Worm (Caenorhabditis elegans) whole organism, L4 larva: ENCODE measurements around the gene bath-44.
A peak's percentile ranks its signal among the peaks of the same experiment; 100 is the strongest.

Experiments
- D1046.2 ChIP-seq: fragments of 200-800 bp; sonication (Bioruptor generic); IDR thresholded peaks from 2 replicates; pipeline ENCODE4 v1.3.6; 2022; ENCODE audit warnings: missing genetic modification characterization, missing compliant biosample characterization
- F10B5.3 ChIP-seq: sonication (generic microtip); optimal IDR thresholded peaks from 2 replicates; lab custom pipeline; 2016; ENCODE audit warnings: mild to moderate bottlenecking, missing genetic modification characterization, missing compliant biosample characterization
- F44E2.7 ChIP-seq: fragments of 200-800 bp; sonication (Bioruptor generic); IDR thresholded peaks from 2 replicates; pipeline ENCODE4 v2.1.2; 2022; ENCODE audit warnings: missing genetic modification characterization, missing compliant biosample characterization
- Y75B8A.6 ChIP-seq: fragments of 200-800 bp; sonication (Bioruptor generic); IDR thresholded peaks from 2 replicates; pipeline ENCODE4 v1.3.6; 2022; ENCODE audit warnings: missing genetic modification reagents, missing genetic modification characterization, missing compliant biosample characterization
- ZK546.5 ChIP-seq, 2 experiments: sonication (generic microtip); optimal IDR thresholded peaks; 2 replicates each; lab custom pipeline; 2017; ENCODE audit warnings: missing biosample characterization in 2 of 2, missing genetic modification characterization in 2 of 2
- aha-1 ChIP-seq: fragments of 150-350 bp; peaks from one replicate; lab custom pipeline; 2014; ENCODE audit warnings: missing biosample characterization, missing genetic modification characterization
- ces-1 ChIP-seq: fragments of 150-350 bp; sonication (generic microtip); optimal IDR thresholded peaks from 4 replicates; lab custom pipeline; 2014; ENCODE audit warnings: missing biosample characterization, missing genetic modification reagents, missing genetic modification characterization
- daf-12 ChIP-seq: fragments of 150-350 bp; optimal IDR thresholded peaks from 2 replicates; lab custom pipeline; 2014; ENCODE audit warnings: missing biosample characterization, missing genetic modification reagents, missing genetic modification characterization
- daf-16 ChIP-seq, 3 experiments: sonication (generic microtip); optimal IDR thresholded peaks; 2 replicates each; lab custom pipeline; 2016 to 2017; ENCODE audit warnings: missing genetic modification characterization in 3 of 3, missing genetic modification reagents in 3 of 3, mild to moderate bottlenecking in 2 of 3, missing compliant biosample characterization in 2 of 3, missing biosample characterization in 1 of 3, moderate library complexity in 1 of 3
- dpl-1 ChIP-seq: fragments of 150-350 bp; optimal IDR thresholded peaks from 2 replicates; lab custom pipeline; 2014; ENCODE audit warnings: missing biosample characterization, missing genetic modification reagents, missing genetic modification characterization
- egl-27 ChIP-seq: sonication (generic microtip); optimal IDR thresholded peaks from 3 replicates; lab custom pipeline; 2017; ENCODE audit warnings: missing biosample characterization, missing genetic modification reagents, missing genetic modification characterization
- hlh-11 ChIP-seq: fragments of 200-800 bp; sonication (Bioruptor generic); optimal IDR thresholded peaks from 2 replicates; lab custom pipeline; 2018; ENCODE audit warnings: mild to moderate bottlenecking, missing genetic modification characterization, missing compliant biosample characterization
- hmg-1.1 ChIP-seq: fragments of 200-800 bp; sonication (Bioruptor generic); IDR thresholded peaks from 2 replicates; pipeline ENCODE4 v1.3.6; 2022; ENCODE audit warnings: missing genetic modification reagents, missing genetic modification characterization, missing compliant biosample characterization
- jun-1 ChIP-seq: fragments of 150-350 bp; optimal IDR thresholded peaks from 2 replicates; lab custom pipeline; 2014; ENCODE audit warnings: missing biosample characterization, missing genetic modification reagents, missing genetic modification characterization
- lin-29 ChIP-seq: fragments of 200-800 bp; sonication (Bioruptor generic); IDR thresholded peaks from 2 replicates; pipeline ENCODE4 v1.3.6; 2022; ENCODE audit warnings: missing genetic modification reagents, missing genetic modification characterization, missing compliant biosample characterization
- lin-39 ChIP-seq: fragments of 150-350 bp; optimal IDR thresholded peaks from 2 replicates; lab custom pipeline; 2014; ENCODE audit warnings: missing biosample characterization, missing genetic modification reagents, missing genetic modification characterization
- lsy-2 ChIP-seq, 2 experiments: fragments of 150-350 bp in 1 of 2; sonication (generic microtip) in 1 of 2; optimal IDR thresholded peaks; 2 replicates each; lab custom pipeline; 2014 to 2017; ENCODE audit warnings: missing biosample characterization in 2 of 2, missing genetic modification characterization in 2 of 2
- mdl-1 ChIP-seq, 2 experiments: fragments of 150-350 bp in 1 of 2; sonication (generic microtip) in 1 of 2; optimal IDR thresholded peaks; 2 replicates each; lab custom pipeline; 2014 to 2017; ENCODE audit warnings: missing biosample characterization in 2 of 2, missing genetic modification characterization in 2 of 2
- mdt-29 ChIP-seq: fragments of 200-800 bp; sonication (Bioruptor generic); IDR thresholded peaks from 2 replicates; pipeline ENCODE4 v1.3.6; 2022; ENCODE audit warnings: missing genetic modification reagents, missing genetic modification characterization, missing compliant biosample characterization
- mep-1 ChIP-seq: fragments of 150-350 bp; sonication (generic microtip); optimal IDR thresholded peaks from 3 replicates; lab custom pipeline; 2014; ENCODE audit warnings: missing biosample characterization, missing genetic modification characterization
- nhr-10 ChIP-seq: fragments of 150-350 bp; optimal IDR thresholded peaks from 2 replicates; lab custom pipeline; 2014; ENCODE audit warnings: missing biosample characterization, missing genetic modification characterization
- nhr-25 ChIP-seq: sonication (generic microtip); optimal IDR thresholded peaks from 2 replicates; lab custom pipeline; 2017; ENCODE audit warnings: missing genetic modification characterization, mild to moderate bottlenecking, missing compliant biosample characterization, antibody characterized with exemption, moderate library complexity, borderline replicate concordance; ENCODE audit not compliant: insufficient read depth
- nhr-28 ChIP-seq: fragments of 150-350 bp; optimal IDR thresholded peaks from 2 replicates; lab custom pipeline; 2014; ENCODE audit warnings: missing biosample characterization, missing genetic modification characterization
- nhr-41 ChIP-seq: fragments of 200-800 bp; sonication (Bioruptor generic); IDR thresholded peaks from 2 replicates; pipeline ENCODE4 v1.3.6; 2022; ENCODE audit warnings: missing genetic modification reagents, missing genetic modification characterization, missing compliant biosample characterization
- nhr-48 ChIP-seq: sonication (generic microtip); optimal IDR thresholded peaks from 2 replicates; lab custom pipeline; 2016; ENCODE audit warnings: mild to moderate bottlenecking, missing genetic modification characterization, missing compliant biosample characterization
- nhr-76 ChIP-seq: fragments of 150-350 bp; optimal IDR thresholded peaks from 2 replicates; lab custom pipeline; 2014; ENCODE audit warnings: missing biosample characterization, missing genetic modification characterization
- snpc-4 ChIP-seq: fragments of 150-350 bp; optimal IDR thresholded peaks from 2 replicates; lab custom pipeline; 2014; ENCODE audit warnings: missing biosample characterization, missing genetic modification characterization
- tra-1 ChIP-seq: fragments of 200-800 bp; sonication (Bioruptor generic); IDR thresholded peaks from 2 replicates; pipeline ENCODE4 v1.3.6; 2022; ENCODE audit warnings: missing genetic modification reagents, missing genetic modification characterization, missing compliant biosample characterization
- unc-62 ChIP-seq, 3 experiments: fragments of 150-350 bp in 1 of 3; sonication (generic microtip); optimal IDR thresholded peaks in 2 of 3; peaks in 1 of 3; 1 replicate in 1 of 3; 2 replicates in 2 of 3; lab custom pipeline; 2014 to 2017; ENCODE audit warnings: missing biosample characterization in 3 of 3, missing genetic modification characterization in 3 of 3, missing genetic modification reagents in 3 of 3, missing genotype in 1 of 3

The bath-44 gene

ce11 chrII:7411930-7412329, 17.2 kb downstream of the bath-44 start, which contains the start of gene K02A2.5:
K02A2.5 (minus strand) TSS chrII:7412030.
- TF ChIP-seq lin-29 (GFP tag; lab: Robert Waterston, UW) (no peak), tra-1 (GFP tag; lab: Robert Waterston, UW) (no peak), nhr-48 (tag; lab: Kevin White, UChicago) (no peak), nhr-41 (GFP tag; lab: Robert Waterston, UW) (no peak), aha-1 (tag; lab: Kevin White, UChicago) (no peak), dpl-1 (GFP tag; lab: Kevin White, UChicago) (no peak), nhr-76 (tag; lab: Kevin White, UChicago) (no peak), D1046.2 (GFP tag; lab: Robert Waterston, UW) (no peak), lin-39 (tag; lab: Kevin White, UChicago) (no peak), ces-1 (GFP tag; lab: Kevin White, UChicago) (no peak), daf-12 (tag; lab: Kevin White, UChicago) (no peak), nhr-10 (no peak), ZK546.5 (tag; optimal IDR thresholded peaks at IDR 0.05; lab: Kevin White, UChicago) (no peak), jun-1 (tag; lab: Kevin White, UChicago) (no peak), F44E2.7 (GFP tag; lab: Robert Waterston, UW) (no peak), mdt-29 (GFP tag; lab: Robert Waterston, UW) (no peak), snpc-4 (tag; lab: Kevin White, UChicago) (no peak), F10B5.3 (no peak)

DNA sequence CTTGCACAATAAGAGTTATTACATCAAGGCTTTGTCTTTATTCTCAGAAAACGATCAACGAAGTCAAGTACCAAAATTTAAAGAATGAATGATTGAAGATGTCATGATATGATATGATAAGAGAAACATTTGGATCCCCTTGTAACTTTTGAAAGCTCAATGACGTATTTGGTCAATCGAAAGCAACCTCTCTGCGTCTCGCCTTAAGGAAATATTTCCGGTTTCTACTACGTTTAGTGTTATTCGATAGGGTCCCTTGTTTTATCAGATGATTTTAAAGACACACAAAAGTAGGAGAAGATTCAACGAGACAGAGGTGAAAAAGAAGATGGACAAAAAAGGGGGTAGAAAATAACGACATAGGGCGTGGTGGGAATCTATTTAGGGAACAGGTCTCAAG, 18.5 kb downstream of the bath-44 start:
- TF ChIP-seq dpl-1 (GFP tag; lab: Kevin White, UChicago): no peak
- no peak for TF ChIP-seq egl-27 (tag; lab: Kevin White, UChicago)
- TF ChIP-seq mdl-1 (tag; optimal IDR thresholded peaks at IDR 0.05; lab: Kevin White, UChicago): peak in 1 of 2 experiments; percentile 61
- peak; percentile 35 for TF ChIP-seq nhr-28 (tag; lab: Kevin White, UChicago)
- TF ChIP-seq nhr-48 (tag; lab: Kevin White, UChicago): peak; percentile 22
- TF ChIP-seq nhr-25 (tag; lab: Kevin White, UChicago): peak; percentile 37
- TF ChIP-seq hlh-11: peak; percentile 29
- TF ChIP-seq, all 104 proteins: peak for 5

DNA sequence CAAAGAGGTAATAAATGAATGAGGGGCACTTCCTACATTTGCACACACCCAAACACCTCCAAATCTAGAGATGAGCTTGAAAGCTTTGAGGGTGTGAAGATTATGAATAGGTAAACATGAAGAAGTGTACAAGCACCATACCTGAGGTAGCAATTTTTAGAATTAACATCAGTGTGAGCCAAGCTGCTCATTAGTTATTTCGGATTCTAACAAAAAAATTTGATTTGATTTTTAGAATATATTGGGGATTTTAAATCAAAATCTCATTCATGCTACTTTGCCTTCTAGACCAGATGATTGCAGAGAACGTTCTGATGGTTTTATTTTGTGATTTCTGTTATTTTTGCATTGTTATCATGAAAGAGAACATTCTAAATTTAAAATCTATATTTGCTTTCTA, 19.0 kb downstream of the bath-44 start:
- TF ChIP-seq snpc-4 (tag; lab: Kevin White, UChicago): no peak
- TF ChIP-seq unc-62 (GFP tag; optimal IDR thresholded peaks at IDR 0.05 in 1 of 2; lab: Kevin White, UChicago): peak in 1 of 2 experiments; percentile 96
- no peak for TF ChIP-seq unc-62 (tag; optimal IDR thresholded peaks at IDR 0.05; lab: Kevin White, UChicago)

DNA sequence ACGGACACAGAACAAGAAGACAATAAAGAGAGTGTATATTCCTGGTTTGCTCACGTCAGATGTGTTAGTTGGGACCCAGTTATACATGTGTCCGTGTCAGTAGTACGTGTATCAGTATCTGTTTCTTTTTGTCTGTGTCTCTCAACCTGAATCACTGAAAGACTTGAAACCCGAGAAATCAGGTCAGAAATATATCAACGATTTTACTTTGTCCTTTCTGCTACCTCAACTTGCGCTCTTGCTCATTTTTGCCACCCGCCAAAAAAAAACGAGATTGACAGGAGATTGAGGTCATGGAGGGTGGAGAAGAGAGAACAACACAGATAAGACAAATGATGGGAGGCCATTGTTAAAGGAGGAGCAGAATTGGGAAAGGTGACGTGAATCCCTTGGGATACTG, 24.8 kb downstream of the bath-44 start:
- peak in 1 of 2 experiments; percentile 89 for TF ChIP-seq unc-62 (GFP tag; optimal IDR thresholded peaks at IDR 0.05 in 1 of 2; lab: Kevin White, UChicago)
- no peak for TF ChIP-seq unc-62 (tag; optimal IDR thresholded peaks at IDR 0.05; lab: Kevin White, UChicago)
- TF ChIP-seq Y75B8A.6 (GFP tag; lab: Robert Waterston, UW): no peak
- TF ChIP-seq aha-1 (tag; lab: Kevin White, UChicago): peak; percentile 97
- TF ChIP-seq hmg-1.1 (GFP tag; lab: Robert Waterston, UW): no peak
- TF ChIP-seq, all 104 proteins: peak for 2

DNA sequence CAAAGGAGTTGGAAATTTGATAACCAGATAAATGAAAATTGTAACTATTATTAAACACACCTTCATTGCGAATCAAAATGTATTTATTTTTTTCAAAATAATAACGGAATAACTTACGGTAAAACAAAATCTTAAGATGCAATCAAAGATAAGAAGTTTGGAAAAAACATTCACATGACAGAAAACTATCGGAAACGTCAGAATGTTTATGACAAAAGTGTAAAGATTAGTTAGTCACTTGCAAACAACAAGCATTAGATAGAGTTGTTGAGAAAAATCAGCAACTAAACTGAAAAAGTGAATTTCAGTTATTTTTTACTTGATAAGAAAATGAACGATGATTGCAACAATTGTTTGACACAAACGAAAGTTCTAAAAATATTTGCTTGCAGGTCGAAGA, 25.4 kb downstream of the bath-44 start:
- TF ChIP-seq lsy-2 (tag; optimal IDR thresholded peaks at IDR 0.05; lab: Kevin White, UChicago): peak in 1 of 2 experiments; percentile 13
- TF ChIP-seq mep-1 (tag; lab: Kevin White, UChicago): peak; percentile 59
- peak; percentile 69 for TF ChIP-seq nhr-28 (tag; lab: Kevin White, UChicago)
- no peak for TF ChIP-seq ZK546.5 (tag; optimal IDR thresholded peaks at IDR 0.05; lab: Kevin White, UChicago)
- TF ChIP-seq nhr-76 (tag; lab: Kevin White, UChicago): no peak
- TF ChIP-seq daf-16 (GFP tag; optimal IDR thresholded peaks at IDR 0.05; lab: Kevin White, UChicago): no peak
- peak; percentile 93 for TF ChIP-seq daf-16 (tag; optimal IDR thresholded peaks at IDR 0.05; lab: Kevin White, UChicago)
